Worm (Caenorhabditis elegans): ENCODE results near the gene C18H7.1.

The C18H7.1 gene

ce11 chrIV:661623-662022, 46.3 kb downstream of the C18H7.1 start:
- TF ChIP-seq nhr-12 (tag; optimal IDR thresholded peaks at IDR 0.05): no peak
- peak; percentile 20 for TF ChIP-seq lin-39 (tag; optimal IDR thresholded peaks at IDR 0.05)
- TF ChIP-seq dsc-1 (tag; optimal IDR thresholded peaks at IDR 0.05): peak; percentile 61
- TF ChIP-seq blmp-1 (tag; optimal IDR thresholded peaks at IDR 0.05): peak; percentile 15

- no peak for TF ChIP-seq aly-2 (tag; optimal IDR thresholded peaks at IDR 0.05)
- TF ChIP-seq lsy-2 (tag; optimal IDR thresholded peaks at IDR 0.05): peak in 1 of 2 experiments; percentile 54
- TF ChIP-seq nhr-85 (tag): peak; percentile 85
- TF ChIP-seq ces-1 (GFP tag; optimal IDR thresholded peaks at IDR 0.05): no peak
- TF ChIP-seq unc-30 (tag; optimal IDR thresholded peaks at IDR 0.05): no peak
- TF ChIP-seq nhr-84 (tag; optimal IDR thresholded peaks at IDR 0.05): no peak
- peak in 1 of 2 experiments; percentile 0 for TF ChIP-seq lin-35 (GFP tag; optimal IDR thresholded peaks at IDR 0.05)
- peak; percentile 60 for TF ChIP-seq mep-1 (tag; optimal IDR thresholded peaks at IDR 0.05)
- no peak for TF ChIP-seq efl-3 (GFP tag; optimal IDR thresholded peaks at IDR 0.05)
- TF ChIP-seq alr-1 (tag; optimal IDR thresholded peaks at IDR 0.05; ENCODE audit: borderline replicate concordance): no peak
- TF ChIP-seq pag-3 (tag; optimal IDR thresholded peaks at IDR 0.05; ENCODE audit: borderline replicate concordance, insufficient read depth): peak; percentile 94
- peak; percentile 63 for TF ChIP-seq blmp-1 (tag; optimal IDR thresholded peaks at IDR 0.05)
- TF ChIP-seq dsc-1 (tag; optimal IDR thresholded peaks at IDR 0.05): peak; percentile 42
- no peak for TF ChIP-seq tbx-2 (tag; optimal IDR thresholded peaks at IDR 0.05)
- TF ChIP-seq snu-23 (GFP tag; optimal IDR thresholded peaks at IDR 0.05): peak; percentile 37
- TF ChIP-seq elt-3 (tag; optimal IDR thresholded peaks at IDR 0.05): peak in 1 of 6 experiments; percentile 47
- TF ChIP-seq efl-1 (optimal IDR thresholded peaks at IDR 0.05): no peak
- TF ChIP-seq efl-1 (GFP tag; optimal IDR thresholded peaks at IDR 0.05 in 1 of 2): peak in 1 of 2 experiments; percentile 45
- peak; percentile 82 for TF ChIP-seq lin-14 (GFP tag; optimal IDR thresholded peaks at IDR 0.05)
- no peak for TF ChIP-seq nhr-71 (tag; optimal IDR thresholded peaks at IDR 0.05)
Measured at ce11 chrIV:664122-664521, 48.8 kb downstream of the C18H7.1 start.

- TF ChIP-seq rnt-1 (tag; optimal IDR thresholded peaks at IDR 0.05) (no peak), ceh-63 (GFP tag; optimal IDR thresholded peaks at IDR 0.05) (no peak), ceh-82 (tag; optimal IDR thresholded peaks at IDR 0.05) (no peak), ceh-88 (GFP tag; IDR thresholded peaks at IDR 0.05) (no peak), fkh-8 (tag; optimal IDR thresholded peaks at IDR 0.05) (no peak), mef-2 (tag; optimal IDR thresholded peaks at IDR 0.05) (no peak), ztf-11 (tag; optimal IDR thresholded peaks at IDR 0.05) (no peak), zip-4 (GFP tag; optimal IDR thresholded peaks at IDR 0.05) (no peak), mdl-1 (tag; optimal IDR thresholded peaks at IDR 0.05) (no peak), blmp-1 (tag; optimal IDR thresholded peaks at IDR 0.05) (no peak), elt-2 (tag; optimal IDR thresholded peaks at IDR 0.05) (no peak), unc-30 (tag; optimal IDR thresholded peaks at IDR 0.05) (no peak), aha-1 (tag; optimal IDR thresholded peaks at IDR 0.05) (no peak), nhr-19 (GFP tag; conservative IDR thresholded peaks at IDR 0.05) (no peak), skn-1 (tag; optimal IDR thresholded peaks at IDR 0.05) (no peak), C04F5.9 (tag; optimal IDR thresholded peaks at IDR 0.05) (no peak), pag-3 (tag; optimal IDR thresholded peaks at IDR 0.05; ENCODE audit: borderline replicate concordance, insufficient read depth) (no peak), nhr-12 (tag; optimal IDR thresholded peaks at IDR 0.05) (no peak), ztf-4 (tag; optimal IDR thresholded peaks at IDR 0.05) (no peak)
Measured at ce11 chrIV:665225-665624, 49.9 kb downstream of the C18H7.1 start, which contains the start of gene K11H12.7. Gene K11H12.7, plus strand, starts transcription at chrIV:665525.

- no peak for TF ChIP-seq nhr-28 (tag; optimal IDR thresholded peaks at IDR 0.05)
- TF ChIP-seq ztf-11 (tag; optimal IDR thresholded peaks at IDR 0.05): no peak
Measured at ce11 chrIV:666991-667390, 51.6 kb downstream of the C18H7.1 start, which contains the start of gene K11H12.6. Gene K11H12.6, plus strand, starts transcription at chrIV:667291.
